Fruit fly (Drosophila melanogaster) whole organism, pupa: ENCODE results near the gene CG4230.

Source experiments
- CG12605 ChIP-seq: fragments of 200-800 bp; sonication (Bioruptor generic); IDR thresholded peaks from 2 replicates; pipeline ENCODE4 v1.3.6; 2022; ENCODE audit warnings: missing biosample characterization, missing genetic modification characterization
- CG14655 ChIP-seq: fragments of 200-800 bp; sonication (Bioruptor generic); optimal IDR thresholded peaks from 3 replicates; lab custom pipeline; 2017; ENCODE audit warnings: mild to moderate bottlenecking, missing biosample characterization, missing genetic modification reagents, missing genetic modification characterization
- CG17806 ChIP-seq: fragments of 200-800 bp; sonication (Bioruptor generic); optimal IDR thresholded peaks from 2 replicates; lab custom pipeline; 2018; ENCODE audit warnings: missing biosample characterization, mild to moderate bottlenecking, missing genetic modification characterization, moderate library complexity
- CG32121 ChIP-seq: fragments of 200-800 bp; sonication (Bioruptor generic); IDR thresholded peaks from 2 replicates; pipeline ENCODE4 v1.3.6; 2022; ENCODE audit warnings: missing biosample characterization, missing genetic modification characterization
- CG34367 ChIP-seq: fragments of 200-800 bp; sonication (Bioruptor generic); optimal IDR thresholded peaks from 2 replicates; lab custom pipeline; 2018; ENCODE audit warnings: missing biosample characterization, mild to moderate bottlenecking, missing genetic modification characterization
- CG4496 ChIP-seq: fragments of 200-800 bp; sonication (Bioruptor generic); IDR thresholded peaks from 3 replicates; pipeline ENCODE4 v1.3.6; 2022; ENCODE audit warnings: missing biosample characterization, missing genetic modification characterization
- CG8159 ChIP-seq: fragments of 200-800 bp; sonication (Bioruptor generic); optimal IDR thresholded peaks from 3 replicates; lab custom pipeline; 2018; ENCODE audit warnings: missing biosample characterization, mild to moderate bottlenecking, missing genetic modification characterization, moderate library complexity
- EcR ChIP-seq: fragments of 200-800 bp; sonication (Bioruptor generic); optimal IDR thresholded peaks from 3 replicates; lab custom pipeline; 2019; ENCODE audit warnings: missing biosample characterization, missing genetic modification characterization, mild to moderate bottlenecking, moderate library complexity, missing genetic modification reagents
- Pif1A ChIP-seq: fragments of 200-800 bp; sonication (Bioruptor generic); optimal IDR thresholded peaks from 3 replicates; lab custom pipeline; 2016; ENCODE audit warnings: missing biosample characterization, missing genetic modification characterization
- Pif1B ChIP-seq: fragments of 200-800 bp; sonication (Bioruptor generic); optimal IDR thresholded peaks from 3 replicates; lab custom pipeline; 2016; ENCODE audit warnings: missing biosample characterization, missing genetic modification characterization
- gl ChIP-seq: fragments of 200-800 bp; sonication (Bioruptor generic); optimal IDR thresholded peaks from 2 replicates; lab custom pipeline; 2018; ENCODE audit warnings: missing biosample characterization, mild to moderate bottlenecking, missing genetic modification characterization

- TF ChIP-seq Pif1A (no peak), CG4496 (GFP tag; lab: Robert Waterston, UW) (no peak), CG17806 (tag; lab: Kevin White, UChicago) (no peak), CG32121 (GFP tag; lab: Robert Waterston, UW) (no peak), CG14655 (GFP tag; lab: Kevin White, UChicago) (no peak), CG34367 (tag; lab: Kevin White, UChicago) (no peak), EcR (no peak), gl (tag; lab: Kevin White, UChicago) (no peak), CG8159 (no peak), CG12605 (GFP tag; lab: Robert Waterston, UW) (no peak), Pif1B (GFP tag; lab: Kevin White, UChicago) (no peak)
Measured at dm6 chr2L:5117054-5117453, 21.0 kb downstream of the CG4230 start.
